Fruit fly (Drosophila melanogaster) whole organism, embryonic: ENCODE data around the gene Sc2.

Experiments used
- Awh ChIP-seq: fragments of 200-800 bp; sonication (Bioruptor generic); IDR thresholded peaks from 2 replicates; pipeline ENCODE4, ENCODE4 v1.3.6; 2022; ENCODE audit warnings: missing biosample characterization, missing genetic modification characterization
- CG10321 ChIP-seq: fragments of 200-800 bp; sonication (Bioruptor generic); IDR thresholded peaks from 2 replicates; pipeline ENCODE4 v1.3.6; 2022; ENCODE audit warnings: missing biosample characterization, missing genetic modification characterization
- CG11093 ChIP-seq: fragments of 200-800 bp; sonication (Bioruptor generic); IDR thresholded peaks from 3 replicates; pipeline ENCODE4 v1.3.6; 2022; ENCODE audit warnings: missing biosample characterization, missing genetic modification characterization
- CG11723 ChIP-seq: fragments of 200-800 bp; sonication (Bioruptor generic); optimal IDR thresholded peaks from 2 replicates; lab custom pipeline; 2017; ENCODE audit warnings: missing biosample characterization, mild to moderate bottlenecking, missing genetic modification characterization
- CG13894 ChIP-seq: fragments of 200-800 bp; sonication (Bioruptor generic); optimal IDR thresholded peaks from 3 replicates; lab custom pipeline; 2018; ENCODE audit warnings: missing biosample characterization, mild to moderate bottlenecking, missing genetic modification characterization, moderate library complexity
- CG1529 ChIP-seq: fragments of 200-800 bp; sonication (Bioruptor generic); optimal IDR thresholded peaks from 3 replicates; lab custom pipeline; 2018; ENCODE audit warnings: missing biosample characterization, missing genetic modification characterization
- CG16815 ChIP-seq: fragments of 200-800 bp; sonication (Bioruptor generic); optimal IDR thresholded peaks from 3 replicates; lab custom pipeline; 2017; ENCODE audit warnings: missing biosample characterization, mild to moderate bottlenecking, missing genetic modification characterization
- CG17612 ChIP-seq: fragments of 200-800 bp; sonication (Bioruptor generic); IDR thresholded peaks from 2 replicates; pipeline ENCODE4 v1.3.6; 2022; ENCODE audit warnings: missing biosample characterization, missing genetic modification characterization
- CG17829 ChIP-seq: fragments of 200-800 bp; optimal IDR thresholded peaks from 2 replicates; lab custom pipeline; 2019; ENCODE audit warnings: missing biosample characterization, mild to moderate bottlenecking, missing genetic modification characterization, moderate library complexity
- CG18262 ChIP-seq: fragments of 200-800 bp; optimal IDR thresholded peaks from 3 replicates; lab custom pipeline; 2019; ENCODE audit warnings: missing biosample characterization, mild to moderate bottlenecking, missing genetic modification characterization, moderate library complexity
- CG18619 ChIP-seq: fragments of 200-800 bp; sonication (Bioruptor generic); optimal IDR thresholded peaks from 3 replicates; lab custom pipeline; 2017; ENCODE audit warnings: missing biosample characterization, mild to moderate bottlenecking, missing genetic modification characterization
- CG2116 ChIP-seq: fragments of 200-800 bp; sonication (Bioruptor generic); optimal IDR thresholded peaks from 3 replicates; lab custom pipeline; 2018; ENCODE audit warnings: missing biosample characterization, mild to moderate bottlenecking, missing genetic modification characterization
- CG30403 ChIP-seq: fragments of 200-800 bp; sonication (Bioruptor generic); optimal IDR thresholded peaks from 3 replicates; lab custom pipeline; 2016; ENCODE audit warnings: missing biosample characterization, missing genetic modification characterization
- CG33557 ChIP-seq: fragments of 200-800 bp; sonication (Bioruptor generic); optimal IDR thresholded peaks from 2 replicates; lab custom pipeline; 2019; ENCODE audit warnings: missing biosample characterization, mild to moderate bottlenecking, missing genetic modification characterization, moderate library complexity
- CG3838 ChIP-seq: fragments of 200-800 bp; sonication (Bioruptor generic); optimal IDR thresholded peaks from 3 replicates; lab custom pipeline; 2016; ENCODE audit warnings: missing biosample characterization, missing genetic modification characterization
- CG4617 ChIP-seq: fragments of 200-800 bp; sonication (Bioruptor generic); optimal IDR thresholded peaks from 3 replicates; lab custom pipeline; 2016; ENCODE audit warnings: missing biosample characterization, missing genetic modification characterization, borderline replicate concordance
- CG4707 ChIP-seq: fragments of 200-800 bp; sonication (Bioruptor generic); optimal IDR thresholded peaks from 2 replicates; lab custom pipeline; 2018; ENCODE audit warnings: missing biosample characterization, mild to moderate bottlenecking, missing genetic modification characterization, moderate library complexity
- CG4730 ChIP-seq: fragments of 200-800 bp; sonication (Bioruptor generic); IDR thresholded peaks from 2 replicates; pipeline ENCODE4 v1.3.6; 2022; ENCODE audit warnings: missing biosample characterization, missing genetic modification characterization
- CG5180 ChIP-seq: fragments of 200-800 bp; sonication (Bioruptor generic); optimal IDR thresholded peaks from 3 replicates; lab custom pipeline; 2017; ENCODE audit warnings: missing biosample characterization, missing genetic modification characterization, mild to moderate bottlenecking, moderate library complexity, missing genetic modification reagents
- CG6175 ChIP-seq: fragments of 200-800 bp; sonication (Bioruptor generic); IDR thresholded peaks from 3 replicates; pipeline ENCODE4 v1.3.6; 2022; ENCODE audit warnings: missing biosample characterization, missing genetic modification characterization
- CG6854 ChIP-seq: fragments of 200-800 bp; sonication (Bioruptor generic); optimal IDR thresholded peaks from 3 replicates; lab custom pipeline; 2017; ENCODE audit warnings: missing biosample characterization, mild to moderate bottlenecking, missing genetic modification characterization
- Dek ChIP-seq: fragments of 200-800 bp; sonication (Bioruptor generic); optimal IDR thresholded peaks from 3 replicates; lab custom pipeline; 2019; ENCODE audit warnings: missing biosample characterization, mild to moderate bottlenecking, missing genetic modification characterization, moderate library complexity
- E2f1 ChIP-seq: fragments of 200-800 bp; sonication (Bioruptor generic); IDR thresholded peaks from 2 replicates; pipeline ENCODE4 v1.3.6; 2022; ENCODE audit warnings: missing biosample characterization, missing genetic modification characterization
- HLHmδ ChIP-seq: fragments of 200-800 bp; sonication (Bioruptor generic); optimal IDR thresholded peaks from 2 replicates; lab custom pipeline; 2018; ENCODE audit warnings: missing biosample characterization, mild to moderate bottlenecking, missing genetic modification characterization, moderate library complexity
- Kr ChIP-seq: fragments of 200-800 bp; sonication (Bioruptor generic); optimal IDR thresholded peaks from 2 replicates; lab custom pipeline; 2017; ENCODE audit warnings: missing biosample characterization, mild to moderate bottlenecking, missing genetic modification characterization
- Lhr ChIP-seq: fragments of 200-800 bp; sonication (Bioruptor generic); optimal IDR thresholded peaks from 3 replicates; lab custom pipeline; 2017; ENCODE audit warnings: mild to moderate bottlenecking, missing biosample characterization, missing genetic modification reagents, missing genetic modification characterization
- Max ChIP-seq: fragments of 200-800 bp; sonication (Bioruptor generic); optimal IDR thresholded peaks from 2 replicates; lab custom pipeline; 2016; ENCODE audit warnings: missing biosample characterization, mild to moderate bottlenecking, missing genetic modification characterization
- Oaz ChIP-seq: fragments of 200-800 bp; sonication (Bioruptor generic); IDR thresholded peaks from 2 replicates; pipeline ENCODE4 v1.3.6; 2022; ENCODE audit warnings: missing biosample characterization, missing genetic modification characterization
- Spps ChIP-seq: fragments of 200-800 bp; sonication (Bioruptor generic); optimal IDR thresholded peaks from 2 replicates; lab custom pipeline; 2018; ENCODE audit warnings: missing biosample characterization, mild to moderate bottlenecking, missing genetic modification characterization
- YL-1 ChIP-seq: fragments of 200-800 bp; sonication (Bioruptor generic); optimal IDR thresholded peaks from 3 replicates; lab custom pipeline; 2017; ENCODE audit warnings: missing biosample characterization, mild to moderate bottlenecking, missing genetic modification characterization
- ab ChIP-seq: fragments of 200-800 bp; sonication (Bioruptor generic); optimal IDR thresholded peaks from 2 replicates; lab custom pipeline; 2016; ENCODE audit warnings: missing biosample characterization, missing genetic modification characterization
- bbx ChIP-seq: fragments of 200-800 bp; sonication (Bioruptor generic); IDR thresholded peaks from 2 replicates; pipeline ENCODE4 v1.3.6; 2022; ENCODE audit warnings: missing biosample characterization, missing genetic modification characterization; ENCODE audit not compliant: partially characterized antibody
- bcd ChIP-seq: fragments of 200-800 bp; sonication (Bioruptor generic); optimal IDR thresholded peaks from 2 replicates; lab custom pipeline; 2017; ENCODE audit warnings: missing biosample characterization, mild to moderate bottlenecking, missing genetic modification characterization
- cad ChIP-seq: fragments of >200 bp; optimal IDR thresholded peaks from 2 replicates; lab custom pipeline; 2017; ENCODE audit warnings: missing biosample characterization, missing genetic modification characterization
- cwo ChIP-seq: fragments of 200-800 bp; sonication (Bioruptor generic); optimal IDR thresholded peaks from 3 replicates; lab custom pipeline; 2017; ENCODE audit warnings: missing biosample characterization, missing genetic modification characterization, mild to moderate bottlenecking, moderate library complexity, missing genetic modification reagents
- fd64A ChIP-seq: fragments of 200-800 bp; sonication (Bioruptor generic); optimal IDR thresholded peaks from 3 replicates; lab custom pipeline; 2018; ENCODE audit warnings: missing biosample characterization, mild to moderate bottlenecking, missing genetic modification characterization
- fu2 ChIP-seq: fragments of 200-800 bp; sonication (Bioruptor generic); optimal IDR thresholded peaks from 2 replicates; lab custom pipeline; 2016; ENCODE audit warnings: missing biosample characterization, missing genetic modification characterization
- gcm ChIP-seq: fragments of 200-800 bp; sonication (Bioruptor generic); optimal IDR thresholded peaks from 2 replicates; lab custom pipeline; 2019; ENCODE audit warnings: missing biosample characterization, mild to moderate bottlenecking, missing genetic modification characterization, moderate library complexity
- her ChIP-seq: fragments of 200-800 bp; sonication (Bioruptor generic); optimal IDR thresholded peaks from 2 replicates; lab custom pipeline; 2016; ENCODE audit warnings: missing biosample characterization, missing genetic modification characterization
- ind ChIP-seq: fragments of 200-800 bp; sonication (Bioruptor generic); optimal IDR thresholded peaks from 3 replicates; lab custom pipeline; 2016; ENCODE audit warnings: missing biosample characterization, missing genetic modification characterization
- inv ChIP-seq: fragments of 200-800 bp; sonication (Bioruptor generic); IDR thresholded peaks from 2 replicates; pipeline ENCODE4 v1.3.6; 2022; ENCODE audit warnings: missing biosample characterization, missing genetic modification characterization; ENCODE audit not compliant: partially characterized antibody
- kay ChIP-seq: fragments of 200-800 bp; sonication (Bioruptor generic); optimal IDR thresholded peaks from 2 replicates; lab custom pipeline; 2016; ENCODE audit warnings: missing biosample characterization, missing genetic modification characterization
- lab ChIP-seq: fragments of 200-800 bp; sonication (Bioruptor generic); optimal IDR thresholded peaks from 3 replicates; lab custom pipeline; 2017; ENCODE audit warnings: missing biosample characterization, missing genetic modification characterization, mild to moderate bottlenecking, moderate library complexity, missing genetic modification reagents
- nerfin-1 ChIP-seq: fragments of 200-800 bp; sonication (Bioruptor generic); optimal IDR thresholded peaks from 3 replicates; lab custom pipeline; 2019; ENCODE audit warnings: missing biosample characterization, mild to moderate bottlenecking, missing genetic modification characterization, moderate library complexity
- nom ChIP-seq: fragments of 200-800 bp; sonication (Bioruptor generic); optimal IDR thresholded peaks from 2 replicates; lab custom pipeline; 2017; ENCODE audit warnings: missing biosample characterization, missing genetic modification characterization, mild to moderate bottlenecking, moderate library complexity, missing genetic modification reagents
- pum ChIP-seq: fragments of 200-800 bp; sonication (Bioruptor generic); optimal IDR thresholded peaks from 2 replicates; lab custom pipeline; 2016; ENCODE audit warnings: missing biosample characterization, missing genetic modification characterization
- pzg ChIP-seq: fragments of 200-800 bp; sonication (Bioruptor generic); optimal IDR thresholded peaks from 3 replicates; lab custom pipeline; 2018; ENCODE audit warnings: missing biosample characterization, mild to moderate bottlenecking, missing genetic modification characterization, moderate library complexity
- so ChIP-seq: fragments of 200-800 bp; sonication (Bioruptor generic); IDR thresholded peaks from 3 replicates; pipeline ENCODE4 v1.3.6; 2022; ENCODE audit warnings: missing biosample characterization, missing genetic modification characterization
- wor ChIP-seq: fragments of 200-800 bp; sonication (Bioruptor generic); IDR thresholded peaks from 2 replicates; pipeline ENCODE4 v1.3.6; 2022; ENCODE audit warnings: missing biosample characterization, missing genetic modification characterization

Sc2 gene

dm6 chr3L:3855194-3855980, 47.9 kb upstream of the Sc2 start (continued):
- TF ChIP-seq YL-1 (GFP tag; lab: Kevin White, UChicago) (no peak), Dek (no peak), lab (peak; percentile 8), cwo (GFP tag; lab: Kevin White, UChicago) (no peak), gcm (peak; percentile 55), CG4707 (peak; percentile 32), ab (GFP tag; lab: Kevin White, UChicago) (no peak), pzg (no peak), fu2 (GFP tag; lab: Kevin White, UChicago) (no peak), Max (peak; percentile 4), CG16815 (GFP tag; lab: Kevin White, UChicago) (peak; percentile 55), CG17829 (peak; percentile 55), nom (GFP tag; lab: Kevin White, UChicago) (no peak), CG13894 (tag; lab: Kevin White, UChicago) (peak; percentile 69), nerfin-1 (peak; percentile 41), CG1529 (GFP tag; lab: Kevin White, UChicago) (peak; percentile 50), Kr (GFP tag; lab: Kevin White, UChicago) (no peak), CG18262 (tag; lab: Kevin White, UChicago) (peak; percentile 75), CG33557 (GFP tag; lab: Kevin White, UChicago) (peak; percentile 69), bbx (GFP tag; lab: Robert Waterston, UW) (no peak), CG11723 (GFP tag; lab: Kevin White, UChicago) (peak; percentile 33), Oaz (GFP tag; lab: Robert Waterston, UW) (no peak), E2f1 (GFP tag; lab: Robert Waterston, UW) (0 out of 2 replicates have a peak, but pooled peaks have one; percentile 22), CG6175 (no peak), Spps (tag; lab: Kevin White, UChicago) (peak; percentile 60), CG4617 (GFP tag; lab: Kevin White, UChicago) (no peak), CG17612 (GFP tag; lab: Robert Waterston, UW) (no peak), CG4730 (GFP tag; lab: Robert Waterston, UW) (no peak), bcd (GFP tag; lab: Kevin White, UChicago) (peak; percentile 46), her (GFP tag; lab: Kevin White, UChicago) (no peak), kay (GFP tag; lab: Kevin White, UChicago) (no peak), ind (GFP tag; lab: Kevin White, UChicago) (peak; percentile 8), CG30403 (GFP tag; lab: Kevin White, UChicago) (peak; percentile 47), fd64A (GFP tag; lab: Kevin White, UChicago) (no peak), CG18619 (GFP tag; lab: Kevin White, UChicago) (peak; percentile 21), CG11093 (no peak), CG6854 (GFP tag; lab: Kevin White, UChicago) (no peak), so (GFP tag; lab: Robert Waterston, UW) (no peak), Lhr (peak; percentile 32), HLHmδ (no peak), cad (GFP tag; lab: Kevin White, UChicago) (no peak), CG10321 (GFP tag; lab: Robert Waterston, UW) (no peak), CG3838 (GFP tag; lab: Kevin White, UChicago) (no peak), pum (GFP tag; lab: Kevin White, UChicago) (no peak), inv (GFP tag; lab: Robert Waterston, UW) (no peak), CG5180 (GFP tag; lab: Kevin White, UChicago) (peak; percentile 37), Awh (GFP tag; lab: Robert Waterston, UW) (peak; percentile 81), CG2116 (GFP tag; lab: Kevin White, UChicago) (peak; percentile 12), wor (GFP tag; lab: Robert Waterston, UW) (no peak)
